Worm (Caenorhabditis elegans) whole organism, dauer: ENCODE data around the gene ZK643.6.

Experiments
- unc-62 ChIP-seq: sonication (generic microtip); optimal IDR thresholded peaks from 2 replicates; lab custom pipeline; 2017; ENCODE audit warnings: missing biosample characterization, missing genetic modification reagents, missing genetic modification characterization

The ZK643.6 gene

ce11 chrIII:8913469-8913868 is 47.1 kb downstream of the ZK643.6 start, which contains the start of gene trxr-2:
TSS of gene trxr-2 (plus strand) at chrIII:8913769.
- TF ChIP-seq unc-62 (GFP tag; lab: Kevin White, UChicago): no peak

DNA sequence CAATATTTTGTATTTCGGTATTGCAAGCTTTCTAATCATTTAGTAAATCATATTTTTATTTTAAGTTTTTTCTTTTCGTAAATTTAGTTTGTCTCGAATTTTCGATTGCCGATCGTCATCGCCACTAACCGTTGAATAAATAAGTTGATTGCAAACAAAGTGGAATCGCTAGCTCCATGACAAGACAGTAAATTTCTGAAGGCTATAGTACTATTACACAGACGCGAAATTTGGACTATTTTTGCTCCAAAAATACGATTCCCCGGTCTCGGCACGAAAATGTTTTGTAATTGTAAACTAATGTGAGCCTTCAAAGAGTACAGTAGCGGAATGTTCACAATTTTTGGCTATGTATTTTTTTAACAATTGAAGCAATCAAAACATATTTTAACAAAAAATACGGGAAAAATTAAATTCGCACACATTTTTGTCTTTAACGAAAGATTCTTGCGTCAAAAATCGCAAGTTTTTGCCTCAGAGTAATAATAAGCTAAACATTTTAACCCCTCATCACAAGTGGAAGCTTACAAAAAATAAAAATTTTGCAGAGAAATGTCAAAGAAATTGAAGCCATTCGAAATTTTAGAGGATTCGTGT is 48.9 kb downstream of the ZK643.6 start, which contains the start of gene tpk-1:
tpk-1 (plus strand) TSS at position 547 of the 597 bp plus-strand sequence.
- TF ChIP-seq unc-62 (GFP tag; lab: Kevin White, UChicago): no peak

- no peak for TF ChIP-seq unc-62 (GFP tag; lab: Kevin White, UChicago)
Observed at ce11 chrIII:8910139-8910538, 50.4 kb downstream of the ZK643.6 start.
